Worm (Caenorhabditis elegans) whole organism, late embryonic: ENCODE results near the gene pho-12.

Source experiments
- C08G9.2 ChIP-seq: sonication (generic microtip); optimal IDR thresholded peaks from 2 replicates; lab custom pipeline; 2016; ENCODE audit warnings: mild to moderate bottlenecking, missing genetic modification characterization, moderate library complexity, missing compliant biosample characterization
- C38D4.7 ChIP-seq: fragments of 200-800 bp; sonication (Bioruptor generic); optimal IDR thresholded peaks from 2 replicates; lab custom pipeline; 2018; ENCODE audit warnings: mild to moderate bottlenecking, missing genetic modification characterization, moderate library complexity, missing compliant biosample characterization
- F13H6.1 ChIP-seq: sonication (generic microtip); optimal IDR thresholded peaks from 2 replicates; lab custom pipeline; 2016; ENCODE audit warnings: missing genetic modification characterization, missing compliant biosample characterization
- K09A11.1 ChIP-seq: sonication (generic microtip); optimal IDR thresholded peaks from 2 replicates; lab custom pipeline; 2017; ENCODE audit warnings: antibody characterized with exemption, mild to moderate bottlenecking, missing genetic modification characterization, missing compliant biosample characterization; ENCODE audit not compliant: insufficient read depth
- ama-1 ChIP-seq: fragments of 150-350 bp; optimal IDR thresholded peaks from 2 replicates; lab custom pipeline; 2014
- ceh-14 ChIP-seq: sonication (generic microtip); optimal IDR thresholded peaks from 2 replicates; lab custom pipeline; 2016; ENCODE audit warnings: missing genotype, missing genetic modification characterization, missing compliant biosample characterization
- ceh-18 ChIP-seq: sonication (generic microtip); optimal IDR thresholded peaks from 2 replicates; lab custom pipeline; 2016; ENCODE audit warnings: missing genetic modification characterization, missing compliant biosample characterization
- ceh-19 ChIP-seq: fragments of 200-800 bp; sonication (Bioruptor generic); optimal IDR thresholded peaks from 2 replicates; lab custom pipeline; 2018; ENCODE audit warnings: mild to moderate bottlenecking, missing genetic modification characterization, missing compliant biosample characterization
- ceh-22 ChIP-seq: sonication (generic microtip); optimal IDR thresholded peaks from 2 replicates; lab custom pipeline; 2017; ENCODE audit warnings: missing biosample characterization, missing genetic modification characterization
- ceh-24 ChIP-seq: sonication (generic microtip); optimal IDR thresholded peaks from 2 replicates; lab custom pipeline; 2016; ENCODE audit warnings: mild to moderate bottlenecking, missing genetic modification characterization, missing compliant biosample characterization
- ceh-31 ChIP-seq: sonication (generic microtip); optimal IDR thresholded peaks from 2 replicates; lab custom pipeline; 2016; ENCODE audit warnings: missing genetic modification characterization, missing compliant biosample characterization
- ceh-45 ChIP-seq: fragments of 200-800 bp; sonication (Bioruptor generic); IDR thresholded peaks from 2 replicates; pipeline ENCODE4 v1.3.6; 2022; ENCODE audit warnings: missing genetic modification reagents, missing genetic modification characterization, missing compliant biosample characterization
- ceh-48 ChIP-seq: sonication (generic microtip); optimal IDR thresholded peaks from 2 replicates; lab custom pipeline; 2016; ENCODE audit warnings: missing genetic modification characterization, inconsistent platforms, missing compliant biosample characterization
- ceh-6 ChIP-seq: fragments of 200-800 bp; sonication (Bioruptor generic); optimal IDR thresholded peaks from 2 replicates; lab custom pipeline; 2018; ENCODE audit warnings: mild to moderate bottlenecking, missing genetic modification characterization, missing compliant biosample characterization
- ceh-9 ChIP-seq: sonication (generic microtip); optimal IDR thresholded peaks from 2 replicates; lab custom pipeline; 2016; ENCODE audit warnings: mild to moderate bottlenecking, missing genetic modification characterization, inconsistent platforms, missing compliant biosample characterization
- dmd-4 ChIP-seq: sonication (generic microtip); optimal IDR thresholded peaks from 2 replicates; lab custom pipeline; 2016; ENCODE audit warnings: borderline replicate concordance, missing genetic modification characterization, missing compliant biosample characterization
- dve-1 ChIP-seq: sonication (generic microtip); optimal IDR thresholded peaks from 2 replicates; lab custom pipeline; 2017; ENCODE audit warnings: antibody characterized with exemption, mild to moderate bottlenecking, missing genetic modification characterization, missing compliant biosample characterization
- elt-2 ChIP-seq: sonication (generic microtip); optimal IDR thresholded peaks from 2 replicates; lab custom pipeline; 2016; ENCODE audit warnings: missing genetic modification reagents, missing genetic modification characterization, missing compliant biosample characterization
- elt-4 ChIP-seq: sonication (generic microtip); optimal IDR thresholded peaks from 2 replicates; lab custom pipeline; 2016; ENCODE audit warnings: missing genetic modification characterization, missing compliant biosample characterization
- fkh-10 ChIP-seq: fragments of 150-350 bp; optimal IDR thresholded peaks from 2 replicates; lab custom pipeline; 2014; ENCODE audit warnings: missing biosample characterization, missing genetic modification reagents, missing genetic modification characterization
- fkh-6 ChIP-seq: sonication (generic microtip); optimal IDR thresholded peaks from 2 replicates; lab custom pipeline; 2016; ENCODE audit warnings: missing genetic modification characterization, missing compliant biosample characterization
- gmeb-2 ChIP-seq: sonication (generic microtip); optimal IDR thresholded peaks from 2 replicates; lab custom pipeline; 2016; ENCODE audit warnings: missing genetic modification characterization, inconsistent platforms, missing compliant biosample characterization
- hlh-13 ChIP-seq: fragments of 200-800 bp; sonication (Bioruptor generic); optimal IDR thresholded peaks from 2 replicates; lab custom pipeline; 2018; ENCODE audit warnings: mild to moderate bottlenecking, missing genetic modification characterization, missing compliant biosample characterization
- hlh-15 ChIP-seq: sonication (generic microtip); optimal IDR thresholded peaks from 2 replicates; lab custom pipeline; 2016; ENCODE audit warnings: missing genetic modification characterization, missing compliant biosample characterization
- hlh-30 ChIP-seq: sonication (generic microtip); optimal IDR thresholded peaks from 2 replicates; lab custom pipeline; 2017; ENCODE audit warnings: antibody characterized with exemption, missing genetic modification characterization, missing compliant biosample characterization; ENCODE audit not compliant: insufficient read depth
- hlh-6 ChIP-seq: sonication (generic microtip); optimal IDR thresholded peaks from 2 replicates; lab custom pipeline; 2016; ENCODE audit warnings: missing genotype, missing genetic modification characterization, missing compliant biosample characterization
- hlh-8 ChIP-seq: sonication (generic microtip); optimal IDR thresholded peaks from 2 replicates; lab custom pipeline; 2016; ENCODE audit warnings: missing genotype, missing genetic modification characterization, missing compliant biosample characterization
- lim-6 ChIP-seq: sonication (generic microtip); optimal IDR thresholded peaks from 2 replicates; lab custom pipeline; 2016; ENCODE audit warnings: missing genetic modification characterization, missing compliant biosample characterization
- lin-11 ChIP-seq: fragments of 200-800 bp; sonication (Bioruptor generic); optimal IDR thresholded peaks from 2 replicates; lab custom pipeline; 2018; ENCODE audit warnings: mild to moderate bottlenecking, missing genetic modification characterization, missing compliant biosample characterization
- madf-2 ChIP-seq: sonication (generic microtip); optimal IDR thresholded peaks from 2 replicates; lab custom pipeline; 2017; ENCODE audit warnings: missing genetic modification characterization, missing compliant biosample characterization
- mec-3 ChIP-seq: sonication (generic microtip); optimal IDR thresholded peaks from 2 replicates; lab custom pipeline; 2016; ENCODE audit warnings: borderline replicate concordance, missing genetic modification characterization, missing compliant biosample characterization
- nfya-1 ChIP-seq: sonication (generic microtip); optimal IDR thresholded peaks from 2 replicates; lab custom pipeline; 2017; ENCODE audit warnings: missing genetic modification characterization, mild to moderate bottlenecking, missing compliant biosample characterization, antibody characterized with exemption, moderate library complexity
- nhr-232 ChIP-seq: sonication (generic microtip); optimal IDR thresholded peaks from 2 replicates; lab custom pipeline; 2016; ENCODE audit warnings: missing genetic modification characterization, missing compliant biosample characterization
- npax-4 ChIP-seq: sonication (generic microtip); optimal IDR thresholded peaks from 2 replicates; lab custom pipeline; 2016; ENCODE audit warnings: missing genetic modification characterization, missing compliant biosample characterization
- pag-3 ChIP-seq: sonication (generic microtip); optimal IDR thresholded peaks from 2 replicates; lab custom pipeline; 2016; ENCODE audit warnings: missing compliant biosample characterization, missing genetic modification characterization, borderline replicate concordance
- pat-9 ChIP-seq: fragments of 200-800 bp; sonication (Bioruptor generic); optimal IDR thresholded peaks from 2 replicates; lab custom pipeline; 2018; ENCODE audit warnings: mild to moderate bottlenecking, missing genetic modification characterization, moderate library complexity, missing compliant biosample characterization
- pha-2 ChIP-seq: sonication (generic microtip); optimal IDR thresholded peaks from 2 replicates; lab custom pipeline; 2017; ENCODE audit warnings: mild to moderate bottlenecking, missing genetic modification characterization, missing compliant biosample characterization
- pha-4 ChIP-seq: fragments of 150-350 bp; optimal IDR thresholded peaks from 2 replicates; lab custom pipeline; 2018; ENCODE audit warnings: missing biosample characterization, missing genetic modification reagents, missing genetic modification characterization
- ref-2 ChIP-seq: sonication (generic microtip); optimal IDR thresholded peaks from 2 replicates; lab custom pipeline; 2016; ENCODE audit warnings: missing genetic modification characterization, missing compliant biosample characterization
- rnt-1 ChIP-seq: sonication (generic microtip); optimal IDR thresholded peaks from 2 replicates; lab custom pipeline; 2016; ENCODE audit warnings: missing genetic modification characterization, missing compliant biosample characterization
- sdc-2 ChIP-seq: sonication (generic microtip); optimal IDR thresholded peaks from 2 replicates; lab custom pipeline; 2016; ENCODE audit warnings: missing genotype, missing genetic modification characterization, missing compliant biosample characterization
- sox-2 ChIP-seq: fragments of 200-800 bp; sonication (Bioruptor generic); IDR thresholded peaks from 2 replicates; pipeline ENCODE4 v1.3.6; 2022; ENCODE audit warnings: missing genetic modification reagents, missing genetic modification characterization, missing compliant biosample characterization
- sox-4 ChIP-seq: sonication (generic microtip); optimal IDR thresholded peaks from 2 replicates; lab custom pipeline; 2017; ENCODE audit warnings: mild to moderate bottlenecking, missing genetic modification characterization, inconsistent platforms, missing compliant biosample characterization
- syd-9 ChIP-seq: sonication (generic microtip); optimal IDR thresholded peaks from 2 replicates; lab custom pipeline; 2016; ENCODE audit warnings: mild to moderate bottlenecking, missing genetic modification characterization, moderate library complexity, missing compliant biosample characterization
- tbx-2 ChIP-seq: sonication (generic microtip); optimal IDR thresholded peaks from 2 replicates; lab custom pipeline; 2016; ENCODE audit warnings: missing genetic modification characterization, missing compliant biosample characterization
- tbx-7 ChIP-seq: sonication (generic microtip); optimal IDR thresholded peaks from 2 replicates; lab custom pipeline; 2016; ENCODE audit warnings: missing genotype, missing genetic modification characterization, missing compliant biosample characterization
- ttx-3 ChIP-seq: sonication (generic microtip); optimal IDR thresholded peaks from 2 replicates; lab custom pipeline; 2016; ENCODE audit warnings: missing genetic modification reagents, missing genetic modification characterization, missing compliant biosample characterization
- unc-3 ChIP-seq, 2 experiments: fragments of 200-800 bp in 1 of 2; sonication (Bioruptor generic) in 1 of 2; sonication (generic microtip) in 1 of 2; conservative IDR thresholded peaks in 1 of 2; optimal IDR thresholded peaks in 1 of 2; 2 replicates each; pipeline versions ENCODE4 v1.3.6 to Lab custom; 2016 to 2022; ENCODE audit warnings: missing compliant biosample characterization in 2 of 2, missing genetic modification characterization in 2 of 2, missing genetic modification reagents in 1 of 2
- unc-42 ChIP-seq: sonication (generic microtip); optimal IDR thresholded peaks from 2 replicates; lab custom pipeline; 2016; ENCODE audit warnings: missing genotype, missing genetic modification characterization, missing compliant biosample characterization
- unc-55 ChIP-seq: sonication (generic microtip); optimal IDR thresholded peaks from 2 replicates; lab custom pipeline; 2017; ENCODE audit warnings: missing biosample characterization, missing genetic modification reagents, missing genetic modification characterization
- unc-86 ChIP-seq: sonication (generic microtip); optimal IDR thresholded peaks from 2 replicates; lab custom pipeline; 2016; ENCODE audit warnings: missing genetic modification characterization, missing compliant biosample characterization
- zip-5 ChIP-seq: sonication (generic microtip); optimal IDR thresholded peaks from 2 replicates; lab custom pipeline; 2016; ENCODE audit warnings: missing genetic modification characterization, missing compliant biosample characterization

The pho-12 gene

ce11 chrII:5061794-5062368 is 1.3 kb upstream of the pho-12 start, which contains the start of gene smc-5:
TSS of gene smc-5 (plus strand) at chrII:5062125.
- TF ChIP-seq hlh-15 (tag; lab: Kevin White, UChicago), result no peak
- TF ChIP-seq sox-2 (GFP tag; lab: Robert Waterston, UW), result no peak
- TF ChIP-seq ceh-45, result no peak
- peak; percentile 25 for TF ChIP-seq lim-6
- peak; percentile 91 for TF ChIP-seq ceh-31 (tag; lab: Kevin White, UChicago)
- no peak for TF ChIP-seq elt-2
- no peak for TF ChIP-seq ama-1 (lab: Kevin White, UChicago)
- TF ChIP-seq lin-11 (tag; lab: Kevin White, UChicago), result no peak
- TF ChIP-seq pha-4 (tag; lab: Kevin White, UChicago), result no peak
- TF ChIP-seq ceh-9 (tag; lab: Kevin White, UChicago), result no peak
- TF ChIP-seq F13H6.1 (tag; lab: Kevin White, UChicago), result peak; percentile 36
- no peak for TF ChIP-seq nhr-232
- TF ChIP-seq sox-4 (tag; lab: Kevin White, UChicago), result no peak
- no peak for TF ChIP-seq unc-86
- no peak for TF ChIP-seq pha-2
- no peak for TF ChIP-seq hlh-6 (tag; lab: Kevin White, UChicago)
- no peak for TF ChIP-seq madf-2 (tag; lab: Kevin White, UChicago)
- TF ChIP-seq unc-55 (GFP tag; lab: Kevin White, UChicago), result no peak
- TF ChIP-seq npax-4 (tag; lab: Kevin White, UChicago), result no peak
- peak; percentile 43 for TF ChIP-seq tbx-7 (tag; lab: Kevin White, UChicago)
- no peak for TF ChIP-seq syd-9 (tag; lab: Kevin White, UChicago)
- no peak for TF ChIP-seq ceh-48 (tag; lab: Kevin White, UChicago)
- no peak for TF ChIP-seq hlh-13
- TF ChIP-seq pat-9 (tag; lab: Kevin White, UChicago), result no peak
- TF ChIP-seq zip-5 (tag; lab: Kevin White, UChicago), result peak; percentile 43
- no peak for TF ChIP-seq pag-3
- TF ChIP-seq C38D4.7, result no peak
- TF ChIP-seq gmeb-2 (tag; lab: Kevin White, UChicago), result no peak
- TF ChIP-seq ceh-6, result no peak
- TF ChIP-seq unc-3 (GFP tag; conservative IDR thresholded peaks at IDR 0.05; lab: Robert Waterston, UW), result no peak
- TF ChIP-seq unc-3 (tag; optimal IDR thresholded peaks at IDR 0.05; lab: Kevin White, UChicago), result no peak
- TF ChIP-seq ref-2 (tag; lab: Kevin White, UChicago), result no peak
- TF ChIP-seq tbx-2 (tag; lab: Kevin White, UChicago), result peak; percentile 73
- TF ChIP-seq rnt-1 (tag; lab: Kevin White, UChicago), result peak; percentile 52
- peak; percentile 56 for TF ChIP-seq unc-42
- no peak for TF ChIP-seq fkh-10 (GFP tag; lab: Kevin White, UChicago)
- peak; percentile 38 for TF ChIP-seq nfya-1
- TF ChIP-seq dmd-4 (tag; lab: Kevin White, UChicago), result no peak
- no peak for TF ChIP-seq ceh-22 (tag; lab: Kevin White, UChicago)
- peak; percentile 13 for TF ChIP-seq hlh-8 (tag; lab: Kevin White, UChicago)
- TF ChIP-seq mec-3 (tag; lab: Kevin White, UChicago), result no peak
- no peak for TF ChIP-seq K09A11.1 (tag; lab: Kevin White, UChicago)
- TF ChIP-seq ceh-14 (tag; lab: Kevin White, UChicago), result peak; percentile 52
- TF ChIP-seq elt-4 (tag; lab: Kevin White, UChicago), result no peak
- no peak for TF ChIP-seq ceh-24 (tag; lab: Kevin White, UChicago)
- no peak for TF ChIP-seq dve-1 (tag; lab: Kevin White, UChicago)
- TF ChIP-seq C08G9.2, result peak; percentile 63
- TF ChIP-seq sdc-2, result no peak
- TF ChIP-seq hlh-30, result no peak
- no peak for TF ChIP-seq ttx-3 (tag; lab: Kevin White, UChicago)
- TF ChIP-seq ceh-19 (GFP tag; lab: Kevin White, UChicago), result no peak
- TF ChIP-seq ceh-18 (tag; lab: Kevin White, UChicago), result no peak
- TF ChIP-seq fkh-6 (tag; lab: Kevin White, UChicago), result no peak
